Worm (Caenorhabditis elegans): ENCODE data around the gene pxl-1.

DNA sequence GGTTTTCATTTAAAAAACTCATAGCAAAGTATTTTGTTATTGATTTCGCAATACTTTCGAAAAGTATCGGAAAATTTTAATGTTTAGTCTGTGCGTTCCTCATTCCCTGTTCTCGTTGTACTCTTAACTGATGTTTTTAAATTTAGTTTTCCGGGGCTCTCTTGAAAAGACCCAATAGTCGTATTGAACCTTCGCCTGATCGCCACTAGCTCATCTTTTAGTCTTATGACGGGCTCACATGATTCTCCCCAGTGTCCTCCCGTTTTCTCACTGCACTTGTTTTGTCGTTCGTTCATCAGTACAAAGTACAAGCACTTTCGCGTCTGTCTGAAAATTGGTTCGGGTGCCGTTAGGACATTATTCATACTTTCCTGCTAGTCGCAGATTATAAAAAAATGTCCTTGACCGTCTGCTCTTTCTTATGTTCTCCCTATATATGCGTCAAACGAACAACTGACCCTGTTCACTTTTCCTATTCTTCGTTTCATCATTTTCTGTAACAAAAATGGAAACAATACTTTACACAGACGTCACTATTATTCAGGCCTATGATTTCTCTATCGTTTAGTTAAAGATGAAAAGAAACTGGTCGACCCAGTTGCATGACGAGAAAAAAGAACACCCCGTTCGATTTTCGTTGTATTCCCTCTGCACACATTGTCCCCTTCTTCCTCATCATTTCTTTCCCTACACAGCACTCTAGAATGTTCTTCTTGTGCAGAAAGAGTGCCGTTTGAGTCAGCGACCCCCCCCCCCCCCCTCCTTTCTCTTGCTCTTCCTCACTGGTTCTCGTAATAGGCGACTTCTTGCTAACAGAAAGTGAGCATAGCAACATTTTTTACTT is 43.9 kb upstream of the pxl-1 start, which contains the start of gene ubq-1:
- TF ChIP-seq mel-28 (tag; optimal IDR thresholded peaks at IDR 0.05; ENCODE audit: borderline replicate concordance) (peak; percentile 9), ama-1 (optimal IDR thresholded peaks at IDR 0.05) (no peak), ama-1 (GFP tag; optimal IDR thresholded peaks at IDR 0.05) (peak in 1 of 2 experiments; percentile 2), snpc-4 (GFP tag; optimal IDR thresholded peaks at IDR 0.05) (no peak), snpc-4 (tag; optimal IDR thresholded peaks at IDR 0.05) (no peak), snpc-1.1 (tag; optimal IDR thresholded peaks at IDR 0.05; ENCODE audit: insufficient read depth) (no peak), ceh-27 (GFP tag; optimal IDR thresholded peaks at IDR 0.05) (no peak), gei-17 (GFP tag; optimal IDR thresholded peaks at IDR 0.05) (no peak), fkh-3 (tag; optimal IDR thresholded peaks at IDR 0.05) (no peak), dpff-1 (tag; optimal IDR thresholded peaks at IDR 0.05) (no peak), sdz-38 (tag; optimal IDR thresholded peaks at IDR 0.05) (no peak), D2030.7 (GFP tag; IDR thresholded peaks at IDR 0.05) (no peak), ets-4 (GFP tag; optimal IDR thresholded peaks at IDR 0.05) (no peak), chd-7 (tag; optimal IDR thresholded peaks at IDR 0.05) (no peak)

Measured in whole organism, young adult.